Worm (Caenorhabditis elegans): ENCODE measurements around the gene F40G9.14.

- TF ChIP-seq snpc-3.4 (tag; optimal IDR thresholded peaks at IDR 0.05) = no peak
- TF ChIP-seq Y53F4B.3 (GFP tag; IDR thresholded peaks at IDR 0.05) = no peak
- TF ChIP-seq egl-44 (GFP tag; IDR thresholded peaks at IDR 0.05) = no peak
Measured at ce11 chrIII:156645-157044, 21.0 kb downstream of the F40G9.14 start, which contains the start of the genes zig-13 and ver-1.

All from whole organism, young adult.